Worm (Caenorhabditis elegans): ENCODE data around the gene sre-15.
A peak's percentile ranks its signal among the peaks of the same experiment; 100 is the strongest.

ce11 chrIV:12282157-12282789 lies 37.7 kb upstream of the sre-15 start, which contains the start of the genes C42C1.12 and C42C1.19:
- TF ChIP-seq ztf-11 (tag; optimal IDR thresholded peaks at IDR 0.05): no peak
- no peak for TF ChIP-seq M03D4.4 (tag; optimal IDR thresholded peaks at IDR 0.05)
- TF ChIP-seq lin-13 (tag; optimal IDR thresholded peaks at IDR 0.05): no peak
- TF ChIP-seq lsy-2 (tag; optimal IDR thresholded peaks at IDR 0.05): peak; percentile 35
- no peak for TF ChIP-seq unc-39 (tag; optimal IDR thresholded peaks at IDR 0.05)
- TF ChIP-seq nhr-12 (tag; optimal IDR thresholded peaks at IDR 0.05): no peak
- TF ChIP-seq zip-8 (tag; optimal IDR thresholded peaks at IDR 0.05): no peak
